Fruit fly (Drosophila melanogaster) whole organism, wandering third instar larva: Measurements from ENCODE around the gene Prim2.

Experiments
- Abd-B ChIP-seq: fragments of >200 bp; optimal IDR thresholded peaks from 2 replicates; lab custom pipeline; 2017; ENCODE audit warnings: missing biosample characterization, missing genetic modification characterization
- CG32264 ChIP-seq: fragments of 200-800 bp; sonication (Bioruptor generic); optimal IDR thresholded peaks from 2 replicates; lab custom pipeline; 2016; ENCODE audit warnings: missing biosample characterization, missing genetic modification characterization
- CG9705 ChIP-seq: fragments of 200-800 bp; sonication (Bioruptor generic); optimal IDR thresholded peaks from 2 replicates; lab custom pipeline; 2018; ENCODE audit warnings: missing biosample characterization, mild to moderate bottlenecking, missing genetic modification characterization
- Dfd ChIP-seq: fragments of >200 bp; optimal IDR thresholded peaks from 2 replicates; lab custom pipeline; 2017; ENCODE audit warnings: missing biosample characterization, missing genetic modification characterization
- Dif ChIP-seq: fragments of 200-275, 200-300 bp; sonication (Bioruptor generic); optimal IDR thresholded peaks from 2 replicates; lab custom pipeline; 2018; ENCODE audit warnings: missing biosample characterization, missing genetic modification characterization; ENCODE audit not compliant: partially characterized antibody
- GATAd ChIP-seq: sonication (Bioruptor generic); optimal IDR thresholded peaks from 2 replicates; lab custom pipeline; 2016; ENCODE audit warnings: missing biosample characterization, missing genetic modification characterization
- HLH106 ChIP-seq: fragments of 200-800 bp; optimal IDR thresholded peaks from 3 replicates; lab custom pipeline; 2019; ENCODE audit warnings: missing biosample characterization, mild to moderate bottlenecking, missing genetic modification characterization, moderate library complexity
- Hnf4 ChIP-seq: fragments of 200-800 bp; sonication (Bioruptor generic); optimal IDR thresholded peaks from 2 replicates; lab custom pipeline; 2016; ENCODE audit warnings: missing biosample characterization, mild to moderate bottlenecking, missing genetic modification characterization
- Hr78 ChIP-seq: fragments of >200 bp; optimal IDR thresholded peaks from 2 replicates; lab custom pipeline; 2017; ENCODE audit warnings: missing biosample characterization, missing genetic modification characterization
- Hr83 ChIP-seq: fragments of 200-300 bp; sonication (Bioruptor generic); optimal IDR thresholded peaks from 2 replicates; lab custom pipeline; 2016; ENCODE audit warnings: missing biosample characterization, mild to moderate bottlenecking, missing genetic modification characterization, moderate library complexity; ENCODE audit not compliant: poor library complexity, severe bottlenecking
- Jra ChIP-seq: sonication (Bioruptor generic); optimal IDR thresholded peaks from 2 replicates; lab custom pipeline; 2016; ENCODE audit warnings: missing biosample characterization, missing genetic modification characterization
- Mio ChIP-seq: sonication (Bioruptor generic); optimal IDR thresholded peaks from 2 replicates; lab custom pipeline; 2016; ENCODE audit warnings: missing biosample characterization, missing genetic modification characterization
- Myc ChIP-seq: fragments of >200 bp; optimal IDR thresholded peaks from 2 replicates; lab custom pipeline; 2017
- N ChIP-seq: fragments of >200 bp; optimal IDR thresholded peaks from 2 replicates; lab custom pipeline; 2018; ENCODE audit warnings: missing biosample characterization, missing external identifiers, missing genetic modification characterization
- Rel ChIP-seq, 2 experiments: fragments of 200-800 bp; sonication (Bioruptor generic) in 1 of 2; optimal IDR thresholded peaks; 2 replicates in 1 of 2; 3 replicates in 1 of 2; lab custom pipeline; 2016 to 2019; ENCODE audit warnings: mild to moderate bottlenecking in 2 of 2, missing biosample characterization in 2 of 2, missing genetic modification characterization in 2 of 2, moderate library complexity in 1 of 2
- Vsx2 ChIP-seq: fragments of 200-300, 225-300 bp; sonication (Bioruptor generic); optimal IDR thresholded peaks from 2 replicates; lab custom pipeline; 2018; ENCODE audit warnings: missing biosample characterization, missing genetic modification characterization; ENCODE audit not compliant: partially characterized antibody
- br ChIP-seq: fragments of 200-800 bp; sonication (Bioruptor generic); optimal IDR thresholded peaks from 2 replicates; lab custom pipeline; 2016; ENCODE audit warnings: missing biosample characterization, missing genetic modification characterization
- brk ChIP-seq: fragments of 200-800 bp; sonication (Bioruptor generic); optimal IDR thresholded peaks from 2 replicates; lab custom pipeline; 2016; ENCODE audit warnings: missing biosample characterization, mild to moderate bottlenecking, missing genetic modification characterization
- dl ChIP-seq, 2 experiments: fragments of 175-275, 200-275 bp in 1 of 2; fragments of 200-275 bp in 1 of 2; sonication (Bioruptor generic); optimal IDR thresholded peaks; lab custom pipeline; 2018; ENCODE audit warnings: mild to moderate bottlenecking in 2 of 2, missing biosample characterization in 2 of 2, missing genetic modification characterization in 2 of 2, moderate library complexity in 2 of 2; ENCODE audit not compliant: partially characterized antibody in 2 of 2, insufficient read depth in 1 of 2
- dmrt93B ChIP-seq: fragments of 200-800 bp; sonication (Bioruptor generic); optimal IDR thresholded peaks from 2 replicates; lab custom pipeline; 2018; ENCODE audit warnings: missing biosample characterization, mild to moderate bottlenecking, missing genetic modification characterization
- ey ChIP-seq: fragments of 200-800 bp; sonication (Bioruptor generic); optimal IDR thresholded peaks from 2 replicates; lab custom pipeline; 2016; ENCODE audit warnings: missing biosample characterization, missing genetic modification characterization
- foxo ChIP-seq, 2 experiments: fragments of 200-800 bp; sonication (Bioruptor generic); optimal IDR thresholded peaks; 2 replicates in 1 of 2; 3 replicates in 1 of 2; lab custom pipeline; 2016 to 2017; ENCODE audit warnings: missing biosample characterization in 2 of 2, missing genetic modification characterization in 2 of 2
- fru ChIP-seq: fragments of 200-800 bp; sonication (Bioruptor generic); optimal IDR thresholded peaks from 3 replicates; lab custom pipeline; 2016; ENCODE audit warnings: missing biosample characterization, mild to moderate bottlenecking, missing genetic modification characterization
- h ChIP-seq: fragments of 200-800 bp; sonication (Bioruptor generic); optimal IDR thresholded peaks from 3 replicates; lab custom pipeline; 2016; ENCODE audit warnings: missing biosample characterization, mild to moderate bottlenecking, missing genetic modification characterization
- jim ChIP-seq: fragments of 175-275, 200-325 bp; sonication (Bioruptor generic); optimal IDR thresholded peaks from 2 replicates; lab custom pipeline; 2016; ENCODE audit warnings: missing biosample characterization, mild to moderate bottlenecking, missing genetic modification characterization
- lola ChIP-seq: fragments of >200 bp; optimal IDR thresholded peaks from 2 replicates; lab custom pipeline; 2017; ENCODE audit warnings: missing biosample characterization, missing genetic modification characterization
- pan ChIP-seq: fragments of >200 bp; optimal IDR thresholded peaks from 2 replicates; lab custom pipeline; 2017
- rgr ChIP-seq: fragments of 200-800 bp; sonication (Bioruptor generic); optimal IDR thresholded peaks from 3 replicates; lab custom pipeline; 2016; ENCODE audit warnings: missing biosample characterization, mild to moderate bottlenecking, missing genetic modification characterization
- sage ChIP-seq: fragments of 200-800 bp; sonication (Bioruptor generic); optimal IDR thresholded peaks from 2 replicates; lab custom pipeline; 2016; ENCODE audit warnings: missing biosample characterization, mild to moderate bottlenecking, missing genetic modification characterization
- sv ChIP-seq: fragments of 200-800 bp; sonication (Bioruptor generic); optimal IDR thresholded peaks from 3 replicates; lab custom pipeline; 2016; ENCODE audit warnings: missing biosample characterization, missing genetic modification characterization
- tai ChIP-seq: sonication (Bioruptor generic); optimal IDR thresholded peaks from 2 replicates; lab custom pipeline; 2016; ENCODE audit warnings: missing biosample characterization, missing genetic modification characterization
- usp ChIP-seq: fragments of >200 bp; optimal IDR thresholded peaks from 2 replicates; lab custom pipeline; 2017; ENCODE audit warnings: missing biosample characterization, missing genetic modification characterization

Prim2 gene

dm6 chr3L:20370013-20370412 lies 8.6 kb upstream of the Prim2 start, which contains the start of gene CG13247:
TSS of gene CG13247 (plus strand) at chr3L:20370313.
- TF ChIP-seq usp (GFP tag; lab: Kevin White, UChicago) = no peak
- no peak for TF ChIP-seq Dfd
- TF ChIP-seq Rel (GFP tag; optimal IDR thresholded peaks at IDR 0.05; lab: Kevin White, UChicago) = no peak
- TF ChIP-seq Rel (tag; optimal IDR thresholded peaks at IDR 0.05; lab: Kevin White, UChicago) = no peak
- TF ChIP-seq rgr (GFP tag; lab: Kevin White, UChicago) = no peak
- TF ChIP-seq Jra = no peak
- TF ChIP-seq tai = no peak
- no peak for TF ChIP-seq Mio (GFP tag; lab: Kevin White, UChicago)
- no peak for TF ChIP-seq CG32264
- TF ChIP-seq GATAd (GFP tag; lab: Kevin White, UChicago) = no peak
- TF ChIP-seq HLH106 (tag; lab: Kevin White, UChicago) = no peak
- TF ChIP-seq Dif (GFP tag; lab: Kevin White, UChicago) = no peak
- TF ChIP-seq N = no peak
- TF ChIP-seq foxo (GFP tag; optimal IDR thresholded peaks at IDR 0.05; lab: Kevin White, UChicago) = no peak
- no peak for TF ChIP-seq dl (GFP tag; optimal IDR thresholded peaks at IDR 0.05; lab: Kevin White, UChicago; ENCODE audit: insufficient read depth in 1 of 2, partially characterized antibody in 2 of 2)
- no peak for TF ChIP-seq Hr83 (GFP tag; lab: Kevin White, UChicago)
- TF ChIP-seq pan (lab: Kevin White, UChicago) = no peak
- no peak for TF ChIP-seq CG9705 (GFP tag; lab: Kevin White, UChicago)
- TF ChIP-seq lola (GFP tag; lab: Kevin White, UChicago) = no peak
- no peak for TF ChIP-seq Hnf4 (GFP tag; lab: Kevin White, UChicago)

dm6 chr3L:20366674-20367372 lies 5.4 kb upstream of the Prim2 start, which contains the start of the genes Toll-9 and in:
TSS of gene Toll-9 (minus strand) at chr3L:20366724.
TSS of gene in (plus strand) at chr3L:20367198.
- TF ChIP-seq Myc (no peak), Hr83 (GFP tag; lab: Kevin White, UChicago) (no peak), Mio (GFP tag; lab: Kevin White, UChicago) (no peak), br (GFP tag; lab: Kevin White, UChicago) (no peak), Abd-B (GFP tag; lab: Kevin White, UChicago) (no peak), Dif (GFP tag; lab: Kevin White, UChicago) (peak; percentile 40), CG32264 (no peak), Hr78 (GFP tag; lab: Kevin White, UChicago) (no peak)

DNA sequence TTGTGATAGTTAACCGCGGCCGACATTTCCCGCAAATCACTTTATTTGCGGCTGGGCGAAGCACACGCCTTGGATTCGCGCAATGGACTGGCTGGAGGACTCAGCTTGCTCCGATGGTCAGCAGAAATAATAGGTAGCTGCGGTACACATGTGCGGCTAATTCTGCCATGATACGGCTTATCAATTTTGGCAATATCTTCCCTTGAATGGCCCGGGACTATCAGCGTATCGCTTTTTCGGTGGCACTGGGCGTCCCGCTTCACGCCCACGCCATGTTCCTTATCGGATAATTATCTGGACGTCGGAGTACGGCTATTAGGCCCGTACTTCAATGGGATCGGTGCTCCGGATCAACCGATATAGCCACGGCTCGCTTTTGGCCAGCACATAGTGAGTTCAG lies 4.7 kb upstream of the Prim2 start:
- TF ChIP-seq Hnf4 (GFP tag; lab: Kevin White, UChicago) = no peak
- TF ChIP-seq Jra = no peak
- TF ChIP-seq dl (GFP tag; optimal IDR thresholded peaks at IDR 0.05; lab: Kevin White, UChicago; ENCODE audit: insufficient read depth in 1 of 2, partially characterized antibody in 2 of 2) = no peak
- TF ChIP-seq N = no peak
- TF ChIP-seq fru (GFP tag; lab: Kevin White, UChicago) = no peak
- TF ChIP-seq CG32264 = no peak
- TF ChIP-seq tai = no peak
- TF ChIP-seq Dif (GFP tag; lab: Kevin White, UChicago) = peak; percentile 2
- TF ChIP-seq br (GFP tag; lab: Kevin White, UChicago) = no peak
- peak; percentile 89 for TF ChIP-seq h (GFP tag; lab: Kevin White, UChicago)
- no peak for TF ChIP-seq lola (GFP tag; lab: Kevin White, UChicago)
- TF ChIP-seq usp (GFP tag; lab: Kevin White, UChicago) = no peak
- TF ChIP-seq Hr78 (GFP tag; lab: Kevin White, UChicago) = no peak
- TF ChIP-seq Vsx2 (GFP tag; lab: Kevin White, UChicago) = no peak
- TF ChIP-seq sv (GFP tag; lab: Kevin White, UChicago) = no peak
- no peak for TF ChIP-seq Mio (GFP tag; lab: Kevin White, UChicago)
- no peak for TF ChIP-seq brk
- TF ChIP-seq rgr (GFP tag; lab: Kevin White, UChicago) = no peak
- no peak for TF ChIP-seq Dfd
- TF ChIP-seq Rel (GFP tag; optimal IDR thresholded peaks at IDR 0.05; lab: Kevin White, UChicago) = no peak
- TF ChIP-seq Rel (tag; optimal IDR thresholded peaks at IDR 0.05; lab: Kevin White, UChicago) = peak; percentile 33
- TF ChIP-seq CG9705 (GFP tag; lab: Kevin White, UChicago) = no peak
- no peak for TF ChIP-seq jim
- no peak for TF ChIP-seq dmrt93B (GFP tag; lab: Kevin White, UChicago)
- TF ChIP-seq sage (GFP tag; lab: Kevin White, UChicago) = no peak
- no peak for TF ChIP-seq ey
